Worm (Caenorhabditis elegans) whole organism, L1 larva: Measurements from ENCODE around the gene chk-2.

ENCODE experiments used
- C34B4.2 ChIP-seq: sonication (generic microtip); optimal IDR thresholded peaks from 2 replicates; lab custom pipeline; 2017; ENCODE audit warnings: mild to moderate bottlenecking, missing genetic modification characterization, missing compliant biosample characterization
- egl-27 ChIP-seq, 2 experiments: fragments of 150-350 bp in 1 of 2; sonication (generic microtip); optimal IDR thresholded peaks; 3 replicates each; lab custom pipeline; 2017 to 2018; ENCODE audit warnings: missing biosample characterization in 2 of 2, missing genetic modification characterization in 2 of 2, missing genetic modification reagents in 2 of 2
- elt-2 ChIP-seq: sonication (generic microtip); optimal IDR thresholded peaks from 2 replicates; lab custom pipeline; 2016; ENCODE audit warnings: missing genetic modification characterization, mild to moderate bottlenecking, inconsistent platforms, missing compliant biosample characterization, missing genetic modification reagents
- sox-4 ChIP-seq: sonication (generic microtip); optimal IDR thresholded peaks from 2 replicates; lab custom pipeline; 2016; ENCODE audit warnings: missing genetic modification characterization, missing compliant biosample characterization
- sup-37 ChIP-seq: fragments of 200-800 bp; sonication (Bioruptor generic); optimal IDR thresholded peaks from 2 replicates; lab custom pipeline; 2018; ENCODE audit warnings: mild to moderate bottlenecking, missing genetic modification characterization, missing compliant biosample characterization

- TF ChIP-seq sup-37 (GFP tag; lab: Kevin White, UChicago) = no peak
- TF ChIP-seq C34B4.2 (tag; lab: Kevin White, UChicago) = no peak
- no peak for TF ChIP-seq sox-4 (tag; lab: Kevin White, UChicago)
- TF ChIP-seq elt-2 (tag; lab: Kevin White, UChicago) = no peak
- TF ChIP-seq egl-27 (tag; optimal IDR thresholded peaks at IDR 0.05; lab: Kevin White, UChicago) = no peak
These were observed 11.0 kb downstream of the chk-2 start for ce11 chrV:19904790-19905189.
